Worm (Caenorhabditis elegans) whole organism, mixed stage, embryonic: Measurements from ENCODE around the gene srg-48.

ENCODE experiments used
- M03D4.4 ChIP-seq: sonication (generic microtip); optimal IDR thresholded peaks from 2 replicates; lab custom pipeline; 2017; ENCODE audit warnings: mild to moderate bottlenecking, missing genetic modification characterization, missing compliant biosample characterization
- bed-3 ChIP-seq: fragments of 200-800 bp; sonication (Bioruptor generic); optimal IDR thresholded peaks from 3 replicates; lab custom pipeline; 2018; ENCODE audit warnings: mild to moderate bottlenecking, missing genetic modification characterization, moderate library complexity, missing compliant biosample characterization
- blmp-1 ChIP-seq: fragments of 150-350 bp; optimal IDR thresholded peaks from 2 replicates; lab custom pipeline; 2014; ENCODE audit warnings: missing biosample characterization, missing genetic modification characterization
- ceh-39 ChIP-seq: fragments of 150-350 bp; optimal IDR thresholded peaks from 2 replicates; lab custom pipeline; 2014; ENCODE audit warnings: missing biosample characterization, missing genetic modification characterization
- ceh-43 ChIP-seq: fragments of 200-800 bp; sonication (Bioruptor generic); optimal IDR thresholded peaks from 2 replicates; lab custom pipeline; 2018; ENCODE audit warnings: mild to moderate bottlenecking, missing genetic modification characterization, moderate library complexity, missing compliant biosample characterization
- ceh-83 ChIP-seq: fragments of 200-800 bp; sonication (Bioruptor generic); optimal IDR thresholded peaks from 2 replicates; lab custom pipeline; 2018; ENCODE audit warnings: mild to moderate bottlenecking, missing genetic modification characterization, missing compliant biosample characterization
- ces-1 ChIP-seq: fragments of 150-350 bp; optimal IDR thresholded peaks from 2 replicates; lab custom pipeline; 2014; ENCODE audit warnings: missing biosample characterization, missing genetic modification reagents, missing genetic modification characterization
- cnd-1 ChIP-seq: fragments of 200-800 bp; sonication (Bioruptor generic); optimal IDR thresholded peaks from 2 replicates; lab custom pipeline; 2018; ENCODE audit warnings: mild to moderate bottlenecking, missing genetic modification characterization, missing compliant biosample characterization
- drap-1 ChIP-seq: fragments of 200-800 bp; sonication (Bioruptor generic); optimal IDR thresholded peaks from 3 replicates; lab custom pipeline; 2018; ENCODE audit warnings: mild to moderate bottlenecking, missing genetic modification characterization, missing compliant biosample characterization
- elt-1 ChIP-seq: sonication (generic microtip); optimal IDR thresholded peaks from 2 replicates; lab custom pipeline; 2017; ENCODE audit warnings: missing genetic modification characterization, mild to moderate bottlenecking, missing compliant biosample characterization, antibody characterized with exemption, moderate library complexity, borderline replicate concordance; ENCODE audit not compliant: insufficient read depth
- elt-3 ChIP-seq: fragments of 150-350 bp; optimal IDR thresholded peaks from 2 replicates; lab custom pipeline; 2014; ENCODE audit warnings: missing biosample characterization, missing genetic modification characterization
- flh-1 ChIP-seq: fragments of 200-800 bp; sonication (Bioruptor generic); optimal IDR thresholded peaks from 2 replicates; lab custom pipeline; 2018; ENCODE audit warnings: mild to moderate bottlenecking, missing genetic modification characterization, moderate library complexity, missing compliant biosample characterization
- ham-2 ChIP-seq: fragments of 200-800 bp; sonication (Bioruptor generic); optimal IDR thresholded peaks from 2 replicates; lab custom pipeline; 2018; ENCODE audit warnings: mild to moderate bottlenecking, missing genetic modification characterization, missing compliant biosample characterization
- hlh-1 ChIP-seq: fragments of 150-350 bp; optimal IDR thresholded peaks from 2 replicates; lab custom pipeline; 2014; ENCODE audit warnings: missing biosample characterization, missing genetic modification reagents, missing genetic modification characterization
- lin-13 ChIP-seq: fragments of 150-350 bp; optimal IDR thresholded peaks from 2 replicates; lab custom pipeline; 2014; ENCODE audit warnings: missing biosample characterization, missing genetic modification characterization
- lsy-2 ChIP-seq: fragments of 150-350 bp; optimal IDR thresholded peaks from 2 replicates; lab custom pipeline; 2014; ENCODE audit warnings: missing biosample characterization, missing genetic modification characterization
- mab-5 ChIP-seq: fragments of 150-350 bp; optimal IDR thresholded peaks from 2 replicates; lab custom pipeline; 2014; ENCODE audit warnings: missing biosample characterization, missing genetic modification characterization
- mep-1 ChIP-seq: fragments of 150-350 bp; optimal IDR thresholded peaks from 2 replicates; lab custom pipeline; 2017; ENCODE audit warnings: missing biosample characterization, missing genetic modification reagents, missing genetic modification characterization, inconsistent platforms
- mls-2 ChIP-seq: sonication (generic microtip); optimal IDR thresholded peaks from 2 replicates; lab custom pipeline; 2016; ENCODE audit warnings: mild to moderate bottlenecking, missing genetic modification characterization, moderate library complexity, missing compliant biosample characterization
- nhr-12 ChIP-seq: fragments of 150-350 bp; optimal IDR thresholded peaks from 2 replicates; lab custom pipeline; 2014; ENCODE audit warnings: missing biosample characterization, missing genetic modification characterization
- nhr-2 ChIP-seq: fragments of 150-350 bp; optimal IDR thresholded peaks from 2 replicates; lab custom pipeline; 2014; ENCODE audit warnings: missing biosample characterization, missing genetic modification characterization
- nhr-237 ChIP-seq: fragments of 150-350 bp; optimal IDR thresholded peaks from 2 replicates; lab custom pipeline; 2014; ENCODE audit warnings: missing biosample characterization, missing genetic modification characterization
- nhr-28 ChIP-seq: fragments of 150-350 bp; optimal IDR thresholded peaks from 2 replicates; lab custom pipeline; 2014; ENCODE audit warnings: missing biosample characterization, missing genetic modification characterization
- pha-4 ChIP-seq: fragments of 150-350 bp; optimal IDR thresholded peaks from 2 replicates; lab custom pipeline; 2018; ENCODE audit warnings: missing biosample characterization, missing genetic modification reagents, missing genetic modification characterization
- sem-2 ChIP-seq: fragments of 200-800 bp; sonication (Bioruptor generic); optimal IDR thresholded peaks from 2 replicates; lab custom pipeline; 2018; ENCODE audit warnings: mild to moderate bottlenecking, missing genetic modification characterization, missing compliant biosample characterization
- snpc-4 ChIP-seq: fragments of 150-350 bp; optimal IDR thresholded peaks from 2 replicates; lab custom pipeline; 2014; ENCODE audit warnings: missing biosample characterization, missing genetic modification characterization
- sptf-1 ChIP-seq: sonication (generic microtip); optimal IDR thresholded peaks from 2 replicates; lab custom pipeline; 2017; ENCODE audit warnings: mild to moderate bottlenecking, missing genetic modification characterization, moderate library complexity, missing compliant biosample characterization
- tbx-8 ChIP-seq: fragments of 200-800 bp; sonication (Bioruptor generic); optimal IDR thresholded peaks from 2 replicates; lab custom pipeline; 2018; ENCODE audit warnings: mild to moderate bottlenecking, missing genetic modification characterization, moderate library complexity, missing compliant biosample characterization
- unc-120 ChIP-seq: sonication (generic microtip); optimal IDR thresholded peaks from 2 replicates; lab custom pipeline; 2017; ENCODE audit warnings: missing genetic modification characterization, missing compliant biosample characterization; ENCODE audit not compliant: poor library complexity, severe bottlenecking
- unc-39 ChIP-seq: fragments of 150-350 bp; optimal IDR thresholded peaks from 2 replicates; lab custom pipeline; 2014; ENCODE audit warnings: missing biosample characterization, missing genetic modification characterization
- unc-62 ChIP-seq: fragments of 150-350 bp; optimal IDR thresholded peaks from 2 replicates; lab custom pipeline; 2014; ENCODE audit warnings: missing biosample characterization, missing genetic modification reagents, missing genetic modification characterization
- zip-8 ChIP-seq: fragments of 150-350 bp; optimal IDR thresholded peaks from 2 replicates; lab custom pipeline; 2014; ENCODE audit warnings: missing biosample characterization, missing genetic modification characterization
- ztf-11 ChIP-seq: fragments of 150-350 bp; optimal IDR thresholded peaks from 2 replicates; lab custom pipeline; 2014; ENCODE audit warnings: missing biosample characterization, missing genetic modification characterization

srg-48 gene

DNA sequence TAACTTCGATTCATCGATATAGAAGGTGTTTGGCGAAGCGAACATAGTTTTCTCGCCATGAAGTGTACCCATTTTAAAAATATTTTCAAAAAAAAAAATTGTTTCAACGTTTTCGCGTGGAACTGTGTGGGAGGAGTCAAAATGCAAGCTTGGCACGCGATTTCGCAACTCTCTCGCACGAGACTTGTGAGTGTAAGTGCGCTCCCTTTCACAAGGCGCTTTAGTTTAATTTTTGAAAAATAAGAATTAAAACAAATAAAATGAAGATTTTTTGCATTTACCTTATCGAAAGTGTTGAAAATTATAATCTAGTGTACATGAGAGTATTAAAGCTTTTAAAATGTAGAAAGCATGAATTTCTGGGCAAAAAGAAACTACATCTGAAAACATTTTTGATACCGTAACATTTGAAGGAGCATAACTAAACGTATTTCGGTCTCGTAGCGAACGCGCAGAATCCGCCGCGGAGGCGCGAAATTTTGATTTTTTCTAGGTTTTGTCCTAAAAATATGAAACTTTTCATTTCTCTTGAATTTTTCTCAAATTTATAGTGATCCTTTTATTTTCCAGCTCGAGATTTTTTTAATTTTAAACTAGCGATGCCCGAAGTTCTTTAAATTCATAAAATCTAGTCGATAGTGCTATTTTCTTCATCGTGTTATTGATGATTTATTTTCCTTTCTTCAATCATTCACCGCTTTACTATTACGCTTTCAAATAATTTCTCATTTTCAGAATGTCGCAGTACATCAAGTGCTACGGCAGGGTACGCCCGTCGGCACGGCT is 32.5 kb upstream of the srg-48 start, which contains the start of the genes cogc-2 and klp-18 (continued):
- TF ChIP-seq sem-2 (GFP tag; lab: Kevin White, UChicago) (peak; percentile 21), ztf-11 (tag; lab: Kevin White, UChicago) (peak; percentile 65), nhr-28 (tag; lab: Kevin White, UChicago) (no peak), ces-1 (GFP tag; lab: Kevin White, UChicago) (peak; percentile 67), mab-5 (tag; lab: Kevin White, UChicago) (peak; percentile 60), blmp-1 (tag; lab: Kevin White, UChicago) (peak; percentile 60), hlh-1 (peak; percentile 73), elt-3 (tag; lab: Kevin White, UChicago) (no peak), snpc-4 (tag; lab: Kevin White, UChicago) (no peak)

DNA sequence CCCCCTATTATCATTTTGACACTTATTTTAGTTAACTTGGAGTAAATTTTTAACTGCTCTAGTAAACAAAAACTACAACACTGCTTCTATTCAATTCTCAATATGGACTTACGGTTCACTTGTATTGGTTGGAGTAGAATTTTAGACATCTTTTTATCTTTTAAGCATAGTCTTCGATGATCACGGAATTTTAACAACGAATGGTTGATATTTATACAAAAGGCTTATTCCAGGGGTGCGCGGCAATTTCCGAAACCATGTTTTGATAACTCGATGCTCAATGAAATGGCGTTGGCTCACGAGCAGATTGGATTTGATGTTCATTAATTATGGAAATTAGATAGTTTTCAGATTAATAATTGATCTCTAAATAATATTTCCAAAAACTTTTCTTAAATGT is 28.8 kb upstream of the srg-48 start:
- no peak for TF ChIP-seq M03D4.4 (tag; lab: Kevin White, UChicago)
- TF ChIP-seq drap-1 (GFP tag; lab: Kevin White, UChicago): no peak
- no peak for TF ChIP-seq mls-2
- TF ChIP-seq zip-8 (tag; lab: Kevin White, UChicago): no peak
- no peak for TF ChIP-seq ceh-39 (tag; lab: Kevin White, UChicago)
- TF ChIP-seq ztf-11 (tag; lab: Kevin White, UChicago): no peak
- no peak for TF ChIP-seq tbx-8 (GFP tag; lab: Kevin White, UChicago)
- TF ChIP-seq elt-1 (tag; lab: Kevin White, UChicago): no peak
- TF ChIP-seq pha-4: no peak
- no peak for TF ChIP-seq elt-3 (tag; lab: Kevin White, UChicago)
- TF ChIP-seq hlh-1: no peak
- TF ChIP-seq snpc-4 (tag; lab: Kevin White, UChicago): no peak
- TF ChIP-seq nhr-12: no peak
- no peak for TF ChIP-seq ceh-83 (GFP tag; lab: Kevin White, UChicago)
- TF ChIP-seq, all 35 proteins: peak for 0

- TF ChIP-seq blmp-1 (tag; lab: Kevin White, UChicago) (no peak), sem-2 (GFP tag; lab: Kevin White, UChicago) (no peak), ceh-83 (GFP tag; lab: Kevin White, UChicago) (no peak), cnd-1 (tag; lab: Kevin White, UChicago) (no peak), lin-13 (peak; percentile 19), unc-120 (no peak), pha-4 (peak; percentile 26), mep-1 (peak; percentile 45), mls-2 (no peak), nhr-237 (tag; lab: Kevin White, UChicago) (no peak), mab-5 (tag; lab: Kevin White, UChicago) (no peak), nhr-28 (tag; lab: Kevin White, UChicago) (no peak), ces-1 (GFP tag; lab: Kevin White, UChicago) (peak; percentile 62), tbx-8 (GFP tag; lab: Kevin White, UChicago) (no peak), unc-39 (no peak), bed-3 (GFP tag; lab: Kevin White, UChicago) (no peak), unc-62 (no peak), sptf-1 (tag; lab: Kevin White, UChicago) (no peak), ztf-11 (tag; lab: Kevin White, UChicago) (no peak), ham-2 (GFP tag; lab: Kevin White, UChicago) (no peak), lsy-2 (tag; lab: Kevin White, UChicago) (peak; percentile 69), elt-1 (tag; lab: Kevin White, UChicago) (no peak), hlh-1 (no peak), nhr-2 (tag; lab: Kevin White, UChicago) (no peak)
These were observed 27.6 kb upstream of the srg-48 start, which contains the start of gene tin-9.1 for ce11 chrIV:7044552-7045139. Gene tin-9.1 (minus strand): TSS chrIV:7044602.

DNA sequence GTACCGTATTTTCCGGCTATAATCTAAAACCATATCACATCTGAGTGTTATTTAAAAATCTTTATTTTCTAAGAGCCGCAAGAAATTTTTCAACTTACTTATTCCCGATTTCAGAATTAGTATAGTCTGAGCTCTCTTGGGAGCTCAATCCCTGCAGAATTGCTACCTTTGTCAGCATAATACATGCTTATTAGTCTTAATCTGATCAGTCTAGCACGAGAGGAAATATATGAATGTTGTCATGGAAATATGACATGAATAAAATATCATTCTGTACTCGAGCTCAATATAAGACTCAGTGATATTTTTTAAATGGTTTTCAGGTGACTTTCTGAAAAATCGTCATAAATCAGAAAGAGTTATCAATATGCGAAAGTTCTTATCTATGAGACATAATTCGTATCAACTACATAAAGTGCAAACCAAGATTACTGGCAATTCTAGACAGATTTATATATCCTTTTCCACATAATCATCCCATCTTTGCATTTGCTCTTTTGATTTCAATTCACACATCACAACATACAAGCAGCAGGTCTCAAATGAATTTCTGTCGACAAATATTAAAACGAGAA is 26.8 kb upstream of the srg-48 start:
- TF ChIP-seq ham-2 (GFP tag; lab: Kevin White, UChicago) (no peak), unc-120 (no peak), drap-1 (GFP tag; lab: Kevin White, UChicago) (no peak), hlh-1 (no peak), nhr-237 (tag; lab: Kevin White, UChicago) (no peak), tbx-8 (GFP tag; lab: Kevin White, UChicago) (no peak), cnd-1 (tag; lab: Kevin White, UChicago) (no peak), nhr-12 (no peak), ceh-43 (GFP tag; lab: Kevin White, UChicago) (no peak), unc-62 (no peak), ces-1 (GFP tag; lab: Kevin White, UChicago) (no peak), ztf-11 (tag; lab: Kevin White, UChicago) (no peak), lsy-2 (tag; lab: Kevin White, UChicago) (no peak), ceh-83 (GFP tag; lab: Kevin White, UChicago) (no peak), flh-1 (GFP tag; lab: Kevin White, UChicago) (no peak), elt-1 (tag; lab: Kevin White, UChicago) (no peak), pha-4 (no peak), blmp-1 (tag; lab: Kevin White, UChicago) (no peak), lin-13 (no peak), sem-2 (GFP tag; lab: Kevin White, UChicago) (no peak)
